Worm (Caenorhabditis elegans): ENCODE measurements around the gene melo-3.

- TF ChIP-seq unc-39 (tag; optimal IDR thresholded peaks at IDR 0.05) (no peak), ama-1 (optimal IDR thresholded peaks at IDR 0.05) (no peak), nhr-12 (tag; optimal IDR thresholded peaks at IDR 0.05) (no peak)
Observed at ce11 chrV:15058965-15059364, 22.3 kb upstream of the melo-3 start.

All from whole organism, L3 larva.